Worm (Caenorhabditis elegans) whole organism, L1 larva: ENCODE measurements around the gene K12H6.10.

Experiments
- aha-1 ChIP-seq: fragments of 150-350 bp; optimal IDR thresholded peaks from 2 replicates; lab custom pipeline; 2014; ENCODE audit warnings: missing biosample characterization, missing genetic modification characterization
- aly-2 ChIP-seq: fragments of 150-350 bp; optimal IDR thresholded peaks from 2 replicates; lab custom pipeline; 2014; ENCODE audit warnings: missing biosample characterization, missing genetic modification characterization
- ama-1 ChIP-seq: fragments of 150-350 bp; optimal IDR thresholded peaks from 2 replicates; lab custom pipeline; 2014
- blmp-1 ChIP-seq: fragments of 150-350 bp; optimal IDR thresholded peaks from 2 replicates; lab custom pipeline; 2014; ENCODE audit warnings: missing biosample characterization, missing genetic modification characterization
- ceh-8 ChIP-seq: fragments of 200-800 bp; sonication (Bioruptor generic); optimal IDR thresholded peaks from 2 replicates; lab custom pipeline; 2018; ENCODE audit warnings: mild to moderate bottlenecking, missing genetic modification characterization, moderate library complexity, missing compliant biosample characterization
- ceh-82 ChIP-seq, 3 experiments: fragments of 150-350 bp in 1 of 3; sonication (generic microtip) in 2 of 3; optimal IDR thresholded peaks; 2 replicates each; lab custom pipeline; 2014 to 2017; ENCODE audit warnings: missing biosample characterization in 3 of 3, missing genetic modification characterization in 3 of 3
- ceh-90 ChIP-seq: sonication (generic microtip); optimal IDR thresholded peaks from 2 replicates; lab custom pipeline; 2016; ENCODE audit warnings: missing genetic modification characterization, missing compliant biosample characterization
- dpl-1 ChIP-seq, 3 experiments: fragments of 150-350 bp in 2 of 3; sonication (generic microtip) in 1 of 3; optimal IDR thresholded peaks; 2 replicates each; lab custom pipeline; 2014 to 2017; ENCODE audit warnings: missing biosample characterization in 3 of 3, missing genetic modification characterization in 3 of 3, missing genetic modification reagents in 3 of 3
- dsc-1 ChIP-seq: sonication (generic microtip); optimal IDR thresholded peaks from 2 replicates; lab custom pipeline; 2016; ENCODE audit warnings: mild to moderate bottlenecking, missing genetic modification characterization, missing compliant biosample characterization
- efl-3 ChIP-seq: fragments of 200-800 bp; sonication (Bioruptor generic); optimal IDR thresholded peaks from 2 replicates; lab custom pipeline; 2018; ENCODE audit warnings: mild to moderate bottlenecking, missing genetic modification characterization, missing compliant biosample characterization
- egl-27 ChIP-seq, 2 experiments: fragments of 150-350 bp in 1 of 2; sonication (generic microtip); optimal IDR thresholded peaks; 3 replicates each; lab custom pipeline; 2017 to 2018; ENCODE audit warnings: missing biosample characterization in 2 of 2, missing genetic modification characterization in 2 of 2, missing genetic modification reagents in 2 of 2
- elt-3 ChIP-seq, 6 experiments: fragments of 150-350 bp in 1 of 6; sonication (generic microtip); optimal IDR thresholded peaks; 2 replicates each; lab custom pipeline; 2017 to 2018; ENCODE audit warnings: missing biosample characterization in 6 of 6, missing genetic modification characterization in 6 of 6, inconsistent platforms in 1 of 6
- fos-1 ChIP-seq: fragments of 150-350 bp; optimal IDR thresholded peaks from 2 replicates; lab custom pipeline; 2014; ENCODE audit warnings: missing biosample characterization, missing genetic modification characterization
- grh-1 ChIP-seq: fragments of 200-800 bp; sonication (Bioruptor generic); IDR thresholded peaks from 2 replicates; pipeline ENCODE4 v1.3.6; 2022; ENCODE audit warnings: missing genetic modification reagents, missing genetic modification characterization, missing compliant biosample characterization
- hlh-4 ChIP-seq: sonication (generic microtip); optimal IDR thresholded peaks from 2 replicates; lab custom pipeline; 2016; ENCODE audit warnings: mild to moderate bottlenecking, missing genetic modification characterization, missing compliant biosample characterization
- irx-1 ChIP-seq: sonication (generic microtip); optimal IDR thresholded peaks from 2 replicates; lab custom pipeline; 2016; ENCODE audit warnings: missing genetic modification characterization, missing compliant biosample characterization
- isw-1 ChIP-seq: fragments of 200-800 bp; sonication (Bioruptor generic); IDR thresholded peaks from 2 replicates; pipeline ENCODE4 v1.3.6; 2022; ENCODE audit warnings: missing genetic modification characterization, missing compliant biosample characterization
- jun-1 ChIP-seq: fragments of 150-350 bp; optimal IDR thresholded peaks from 2 replicates; lab custom pipeline; 2014; ENCODE audit warnings: missing biosample characterization, missing genetic modification reagents, missing genetic modification characterization
- lin-13 ChIP-seq: fragments of 150-350 bp; optimal IDR thresholded peaks from 2 replicates; lab custom pipeline; 2014; ENCODE audit warnings: missing biosample characterization, missing genetic modification reagents, missing genetic modification characterization
- lin-14 ChIP-seq: fragments of 200-800 bp; sonication (Bioruptor generic); optimal IDR thresholded peaks from 2 replicates; lab custom pipeline; 2018; ENCODE audit warnings: mild to moderate bottlenecking, missing genetic modification characterization, moderate library complexity, missing compliant biosample characterization
- lin-35 ChIP-seq, 2 experiments: fragments of 150-350 bp; optimal IDR thresholded peaks; 2 replicates each; lab custom pipeline; 2014; ENCODE audit warnings: missing biosample characterization in 2 of 2, missing genetic modification characterization in 2 of 2, missing genetic modification reagents in 2 of 2
- lsy-2 ChIP-seq, 2 experiments: fragments of 150-350 bp; optimal IDR thresholded peaks; 2 replicates each; lab custom pipeline; 2014; ENCODE audit warnings: missing biosample characterization in 2 of 2, missing genetic modification characterization in 2 of 2
- mef-2 ChIP-seq: fragments of 150-350 bp; optimal IDR thresholded peaks from 2 replicates; lab custom pipeline; 2014; ENCODE audit warnings: missing biosample characterization, missing genetic modification characterization
- mep-1 ChIP-seq: fragments of 150-350 bp; optimal IDR thresholded peaks from 2 replicates; lab custom pipeline; 2014; ENCODE audit warnings: missing biosample characterization, missing genetic modification characterization
- nhr-19 ChIP-seq: fragments of 200-800 bp; sonication (Bioruptor generic); conservative IDR thresholded peaks from 2 replicates; pipeline ENCODE4 v1.3.6; 2022; ENCODE audit warnings: missing genetic modification characterization, missing compliant biosample characterization
- nhr-20 ChIP-seq: sonication (generic microtip); optimal IDR thresholded peaks from 2 replicates; lab custom pipeline; 2016; ENCODE audit warnings: mild to moderate bottlenecking, missing genetic modification characterization, missing compliant biosample characterization
- nhr-71 ChIP-seq: sonication (generic microtip); optimal IDR thresholded peaks from 2 replicates; lab custom pipeline; 2016; ENCODE audit warnings: mild to moderate bottlenecking, missing genetic modification characterization, moderate library complexity, missing compliant biosample characterization
- nhr-76 ChIP-seq: sonication (generic microtip); optimal IDR thresholded peaks from 2 replicates; lab custom pipeline; 2017; ENCODE audit warnings: missing biosample characterization, missing genetic modification characterization
- nhr-77 ChIP-seq: fragments of 150-350 bp; optimal IDR thresholded peaks from 2 replicates; lab custom pipeline; 2014; ENCODE audit warnings: missing biosample characterization, missing genetic modification characterization
- nhr-85 ChIP-seq: sonication (generic microtip); peaks from one replicate; lab custom pipeline; 2016; ENCODE audit warnings: missing genetic modification characterization, inconsistent platforms, missing compliant biosample characterization
- nhr-90 ChIP-seq: sonication (generic microtip); optimal IDR thresholded peaks from 2 replicates; lab custom pipeline; 2016; ENCODE audit warnings: mild to moderate bottlenecking, missing genetic modification characterization, missing compliant biosample characterization; ENCODE audit not compliant: poor library complexity
- pqm-1 ChIP-seq: sonication (generic microtip); optimal IDR thresholded peaks from 3 replicates; lab custom pipeline; 2017; ENCODE audit warnings: missing biosample characterization, missing genetic modification characterization
- snu-23 ChIP-seq: sonication (generic microtip); optimal IDR thresholded peaks from 2 replicates; lab custom pipeline; 2016; ENCODE audit warnings: missing genetic modification characterization, missing compliant biosample characterization
- sox-4 ChIP-seq: sonication (generic microtip); optimal IDR thresholded peaks from 2 replicates; lab custom pipeline; 2016; ENCODE audit warnings: missing genetic modification characterization, missing compliant biosample characterization
- sptf-1 ChIP-seq: fragments of 150-350 bp; optimal IDR thresholded peaks from 2 replicates; lab custom pipeline; 2014; ENCODE audit warnings: missing biosample characterization, missing genetic modification characterization
- swsn-7 ChIP-seq: sonication (generic microtip); optimal IDR thresholded peaks from 2 replicates; lab custom pipeline; 2016; ENCODE audit warnings: missing genetic modification characterization, missing compliant biosample characterization
- tbx-2 ChIP-seq: sonication (generic microtip); optimal IDR thresholded peaks from 2 replicates; lab custom pipeline; 2016; ENCODE audit warnings: missing genetic modification characterization, missing compliant biosample characterization
- tlp-1 ChIP-seq: fragments of 150-350 bp; optimal IDR thresholded peaks from 2 replicates; lab custom pipeline; 2014; ENCODE audit warnings: missing biosample characterization, missing genetic modification characterization
- unc-98 ChIP-seq: fragments of 200-800 bp; sonication (Bioruptor generic); IDR thresholded peaks from 2 replicates; pipeline ENCODE4 v1.3.6; 2022; ENCODE audit warnings: missing genetic modification characterization, missing compliant biosample characterization
- xbp-1 ChIP-seq: sonication (generic microtip); optimal IDR thresholded peaks from 2 replicates; lab custom pipeline; 2016; ENCODE audit warnings: missing genetic modification characterization, missing compliant biosample characterization
- zag-1 ChIP-seq: fragments of 150-350 bp; optimal IDR thresholded peaks from 2 replicates; lab custom pipeline; 2014; ENCODE audit warnings: missing biosample characterization, missing genetic modification characterization
- zip-4 ChIP-seq: fragments of 200-800 bp; sonication (Bioruptor generic); optimal IDR thresholded peaks from 2 replicates; lab custom pipeline; 2018; ENCODE audit warnings: mild to moderate bottlenecking, missing genetic modification characterization, moderate library complexity, missing compliant biosample characterization
- ztf-4 ChIP-seq: fragments of 150-350 bp; optimal IDR thresholded peaks from 2 replicates; lab custom pipeline; 2014; ENCODE audit warnings: missing biosample characterization, missing genetic modification characterization

Gene K12H6.10

DNA sequence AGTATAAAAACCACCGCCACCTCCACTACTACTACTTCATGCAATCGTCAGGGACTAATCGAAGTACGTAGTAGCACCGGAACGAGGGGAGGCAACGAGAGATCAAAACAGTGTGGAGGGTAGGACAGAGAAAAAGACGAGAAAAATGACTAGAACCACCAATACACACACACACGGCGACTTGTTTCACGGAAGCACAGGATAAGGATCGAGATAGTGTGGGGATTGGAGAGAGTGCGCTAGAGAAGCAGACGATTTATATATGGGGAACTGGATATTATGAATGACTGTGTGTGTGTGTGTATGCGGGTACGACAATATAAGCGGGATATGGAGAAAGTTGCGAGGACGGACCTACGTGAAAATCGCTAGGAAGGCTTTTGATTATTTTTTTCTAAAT, 32.1 kb downstream of the K12H6.10 start:
- TF ChIP-seq pqm-1 (tag; lab: Kevin White, UChicago) (no peak), blmp-1 (tag; lab: Kevin White, UChicago) (peak; percentile 74), aly-2 (tag; lab: Kevin White, UChicago) (no peak), snu-23 (GFP tag; lab: Kevin White, UChicago) (peak; percentile 40), dpl-1 (GFP tag; optimal IDR thresholded peaks at IDR 0.05; lab: Kevin White, UChicago) (peak in 1 of 3 experiments; percentile 10), mep-1 (tag; lab: Kevin White, UChicago) (peak; percentile 25), tlp-1 (tag; lab: Kevin White, UChicago) (no peak), efl-3 (no peak), jun-1 (no peak), zag-1 (tag; lab: Kevin White, UChicago) (no peak), aha-1 (tag; lab: Kevin White, UChicago) (no peak), fos-1 (tag; lab: Kevin White, UChicago) (no peak), ceh-8 (GFP tag; lab: Kevin White, UChicago) (no peak), lin-13 (GFP tag; lab: Kevin White, UChicago) (no peak), nhr-76 (no peak), zip-4 (GFP tag; lab: Kevin White, UChicago) (no peak), grh-1 (GFP tag; lab: Robert Waterston, UW) (0 out of 2 replicates have a peak, but pooled peaks have one; percentile 45), swsn-7 (tag; lab: Kevin White, UChicago) (peak; percentile 7), dsc-1 (tag; lab: Kevin White, UChicago) (no peak), sptf-1 (tag; lab: Kevin White, UChicago) (no peak), irx-1 (no peak), lin-14 (GFP tag; lab: Kevin White, UChicago) (peak; percentile 33), unc-98 (GFP tag; lab: Robert Waterston, UW) (no peak), nhr-19 (GFP tag; lab: Robert Waterston, UW) (0 out of 2 replicates have a peak, but pooled peaks have one; percentile 15), ceh-82 (tag; optimal IDR thresholded peaks at IDR 0.05; lab: Kevin White, UChicago) (no peak), nhr-71 (peak; percentile 25), elt-3 (tag; optimal IDR thresholded peaks at IDR 0.05; lab: Kevin White, UChicago) (peak in 2 of 6 experiments; percentile 1 to 22), ztf-4 (tag; lab: Kevin White, UChicago) (peak; percentile 20), isw-1 (GFP tag; lab: Robert Waterston, UW) (no peak), xbp-1 (tag; lab: Kevin White, UChicago) (no peak), nhr-77 (no peak), ama-1 (no peak), nhr-85 (tag; lab: Kevin White, UChicago) (no peak), egl-27 (tag; optimal IDR thresholded peaks at IDR 0.05; lab: Kevin White, UChicago) (no peak), mef-2 (tag; lab: Kevin White, UChicago) (no peak), hlh-4 (tag; lab: Kevin White, UChicago) (no peak), ceh-90 (tag; lab: Kevin White, UChicago) (no peak), sox-4 (tag; lab: Kevin White, UChicago) (no peak), nhr-90 (tag; lab: Kevin White, UChicago) (no peak)

DNA sequence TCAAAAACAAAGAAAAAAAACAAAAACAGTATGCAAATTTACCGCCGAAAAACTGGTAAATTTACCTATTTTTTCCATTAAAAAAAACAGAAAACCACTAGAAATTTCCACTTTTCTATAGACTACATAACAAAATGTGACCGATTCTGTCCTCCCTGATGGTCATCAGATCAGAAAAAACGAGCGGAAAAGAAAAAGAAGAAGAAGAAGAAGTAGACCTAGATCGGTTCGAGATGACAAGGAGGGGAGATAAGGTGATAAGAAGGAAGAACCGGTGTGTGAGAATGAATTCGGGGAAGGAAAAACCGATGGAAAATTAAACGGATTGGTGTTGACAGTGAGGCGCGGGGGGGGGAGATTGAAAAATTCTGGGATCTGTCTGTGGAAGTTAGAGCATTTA, 33.4 kb downstream of the K12H6.10 start:
- TF ChIP-seq elt-3 (tag; optimal IDR thresholded peaks at IDR 0.05; lab: Kevin White, UChicago) (peak in 3 of 6 experiments; percentile 7 to 84 (median 35)), zag-1 (tag; lab: Kevin White, UChicago) (no peak), lin-35 (GFP tag; optimal IDR thresholded peaks at IDR 0.05; lab: Kevin White, UChicago) (peak in 1 of 2 experiments; percentile 27), nhr-90 (tag; lab: Kevin White, UChicago) (no peak), ceh-82 (tag; optimal IDR thresholded peaks at IDR 0.05; lab: Kevin White, UChicago) (no peak), tbx-2 (tag; lab: Kevin White, UChicago) (no peak), nhr-20 (tag; lab: Kevin White, UChicago) (no peak), nhr-85 (tag; lab: Kevin White, UChicago) (peak; percentile 55), blmp-1 (tag; lab: Kevin White, UChicago) (peak; percentile 68), lsy-2 (tag; optimal IDR thresholded peaks at IDR 0.05; lab: Kevin White, UChicago) (no peak)
